Worm (Caenorhabditis elegans) whole organism, L2 larva: Measurements from ENCODE around the gene pst-2.

ENCODE experiments used
- R02D3.7 ChIP-seq: fragments of 150-350 bp; optimal IDR thresholded peaks from 2 replicates; lab custom pipeline; 2014; ENCODE audit warnings: missing biosample characterization, missing genetic modification characterization
- ama-1 ChIP-seq: fragments of 150-350 bp; optimal IDR thresholded peaks from 2 replicates; lab custom pipeline; 2018; ENCODE audit warnings: inconsistent platforms
- ceh-82 ChIP-seq: fragments of 150-350 bp; optimal IDR thresholded peaks from 2 replicates; lab custom pipeline; 2014; ENCODE audit warnings: missing biosample characterization, missing genetic modification characterization
- elt-1 ChIP-seq: fragments of 150-350 bp; optimal IDR thresholded peaks from 2 replicates; lab custom pipeline; 2014; ENCODE audit warnings: missing biosample characterization, missing genetic modification characterization
- elt-3 ChIP-seq: sonication (generic microtip); optimal IDR thresholded peaks from 2 replicates; lab custom pipeline; 2017; ENCODE audit warnings: missing biosample characterization, missing genetic modification characterization
- lin-13 ChIP-seq: fragments of 150-350 bp; optimal IDR thresholded peaks from 2 replicates; lab custom pipeline; 2014; ENCODE audit warnings: missing biosample characterization, missing genetic modification reagents, missing genetic modification characterization
- lin-39 ChIP-seq: fragments of 150-350 bp; optimal IDR thresholded peaks from 2 replicates; lab custom pipeline; 2014; ENCODE audit warnings: missing biosample characterization, missing genetic modification reagents, missing genetic modification characterization
- mdl-1 ChIP-seq, 2 experiments: fragments of 150-350 bp in 1 of 2; sonication (generic microtip) in 1 of 2; optimal IDR thresholded peaks; 2 replicates each; lab custom pipeline; 2017; ENCODE audit warnings: missing biosample characterization in 2 of 2, missing genetic modification characterization in 2 of 2
- nhr-12 ChIP-seq: fragments of 150-350 bp; optimal IDR thresholded peaks from 2 replicates; lab custom pipeline; 2014; ENCODE audit warnings: missing biosample characterization, missing genetic modification characterization
- nhr-77 ChIP-seq: fragments of 150-350 bp; optimal IDR thresholded peaks from 2 replicates; lab custom pipeline; 2014; ENCODE audit warnings: missing biosample characterization, missing genetic modification characterization
- skn-1 ChIP-seq: sonication (generic microtip); optimal IDR thresholded peaks from 2 replicates; lab custom pipeline; 2017; ENCODE audit warnings: missing biosample characterization, missing genetic modification characterization
- sma-3 ChIP-seq: sonication (generic microtip); optimal IDR thresholded peaks from 2 replicates; lab custom pipeline; 2016; ENCODE audit warnings: missing genetic modification reagents, missing genetic modification characterization, missing compliant biosample characterization

- TF ChIP-seq nhr-12 (no peak), elt-3 (tag; lab: Kevin White, UChicago) (no peak), mdl-1 (tag; optimal IDR thresholded peaks at IDR 0.05; lab: Kevin White, UChicago) (no peak), ama-1 (no peak), ceh-82 (tag; lab: Kevin White, UChicago) (no peak), nhr-77 (no peak), lin-13 (GFP tag; lab: Kevin White, UChicago) (no peak), skn-1 (tag; lab: Kevin White, UChicago) (no peak), elt-1 (tag; lab: Kevin White, UChicago) (no peak), R02D3.7 (tag; lab: Kevin White, UChicago) (no peak), lin-39 (tag; lab: Kevin White, UChicago) (no peak), sma-3 (GFP tag; lab: Kevin White, UChicago) (no peak)
Observed at ce11 chrIII:5711881-5712643, 31.8 kb downstream of the pst-2 start.
